Fruit fly (Drosophila melanogaster) Kc167 (cell line): ENCODE data around the gene CG11380.

Source experiments
- Myc ChIP-seq: fragments of >200 bp; optimal IDR thresholded peaks from 2 replicates; lab custom pipeline; 2017; ENCODE audit warnings: missing external identifiers
- Sin3A ChIP-seq: fragments of >200 bp; optimal IDR thresholded peaks from 2 replicates; lab custom pipeline; 2018; ENCODE audit warnings: missing external identifiers
- h ChIP-seq: fragments of >200 bp; optimal IDR thresholded peaks from 3 replicates; lab custom pipeline; 2018; ENCODE audit warnings: missing external identifiers
- insv ChIP-seq: fragments of >200 bp; optimal IDR thresholded peaks from 3 replicates; lab custom pipeline; 2018; ENCODE audit warnings: missing external identifiers
- psq ChIP-seq: fragments of >200 bp; optimal IDR thresholded peaks from 2 replicates; lab custom pipeline; 2017; ENCODE audit warnings: missing external identifiers
- ttk ChIP-seq: sonication (Bioruptor generic); optimal IDR thresholded peaks from 2 replicates; lab custom pipeline; 2017; ENCODE audit warnings: missing external identifiers

The CG11380 gene

DNA sequence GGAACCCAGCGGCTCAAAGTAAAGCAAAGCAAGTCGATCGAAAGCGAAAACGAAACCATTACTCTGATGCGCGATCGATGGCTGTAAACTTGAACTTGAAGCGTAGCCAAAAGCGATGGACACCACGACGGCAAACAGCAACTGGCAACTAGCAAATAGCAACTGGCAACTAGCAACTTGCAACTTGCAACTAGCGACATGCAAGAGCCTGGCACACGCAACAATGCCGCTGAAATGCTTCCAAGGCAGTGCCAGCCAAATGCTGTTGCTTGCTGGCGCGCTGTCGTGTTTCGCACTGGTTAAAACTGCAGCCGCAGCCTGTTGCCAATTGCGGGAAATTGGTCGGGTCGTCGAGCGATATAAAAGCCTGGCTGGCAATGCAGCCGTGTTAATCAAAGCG lies 9.8 kb upstream of the CG11380 start, which contains the start of gene CG14627:
TSS of gene CG14627 (plus strand) at position 301 of the 400 bp plus-strand sequence.
- TF ChIP-seq ttk (lab: Kevin White, UChicago), result no peak
- no peak for TF ChIP-seq h (lab: Kevin White, UChicago)
- no peak for TF ChIP-seq Myc (lab: Kevin White, UChicago)
- no peak for TF ChIP-seq insv (lab: Kevin White, UChicago)
- TF ChIP-seq psq (lab: Kevin White, UChicago), result no peak
- TF ChIP-seq Sin3A (lab: Kevin White, UChicago), result no peak

dm6 chrX:1183742-1184141 lies 7.4 kb upstream of the CG11380 start:
- TF ChIP-seq insv (lab: Kevin White, UChicago) (no peak), Myc (lab: Kevin White, UChicago) (no peak), Sin3A (lab: Kevin White, UChicago) (no peak), h (lab: Kevin White, UChicago) (no peak), ttk (lab: Kevin White, UChicago) (no peak)

DNA sequence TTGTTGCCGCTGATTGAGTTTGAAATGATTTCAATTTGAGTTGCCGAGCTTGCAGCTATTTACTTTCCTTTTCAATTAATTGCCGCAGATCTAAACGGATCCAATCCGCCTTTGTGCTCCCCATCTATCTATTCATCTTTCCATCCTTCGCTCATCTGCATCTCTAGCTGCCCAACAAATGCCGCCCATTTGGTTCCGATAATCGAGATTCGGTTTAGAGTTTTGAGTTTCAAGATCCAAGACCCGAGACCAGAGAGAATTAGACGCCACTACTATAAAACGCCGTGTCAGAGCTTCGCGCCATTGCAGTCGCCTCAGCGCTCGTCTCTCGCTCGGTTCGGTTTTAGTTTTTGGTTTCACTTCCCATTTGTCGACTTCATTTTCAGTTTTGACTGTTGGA lies 6.6 kb upstream of the CG11380 start, which contains the start of gene CG14626:
TSS of gene CG14626 (plus strand) at position 301 of the 400 bp plus-strand sequence.
- TF ChIP-seq h (lab: Kevin White, UChicago) (no peak), psq (lab: Kevin White, UChicago) (no peak), insv (lab: Kevin White, UChicago) (no peak), Myc (lab: Kevin White, UChicago) (no peak), Sin3A (lab: Kevin White, UChicago) (no peak), ttk (lab: Kevin White, UChicago) (no peak)

DNA sequence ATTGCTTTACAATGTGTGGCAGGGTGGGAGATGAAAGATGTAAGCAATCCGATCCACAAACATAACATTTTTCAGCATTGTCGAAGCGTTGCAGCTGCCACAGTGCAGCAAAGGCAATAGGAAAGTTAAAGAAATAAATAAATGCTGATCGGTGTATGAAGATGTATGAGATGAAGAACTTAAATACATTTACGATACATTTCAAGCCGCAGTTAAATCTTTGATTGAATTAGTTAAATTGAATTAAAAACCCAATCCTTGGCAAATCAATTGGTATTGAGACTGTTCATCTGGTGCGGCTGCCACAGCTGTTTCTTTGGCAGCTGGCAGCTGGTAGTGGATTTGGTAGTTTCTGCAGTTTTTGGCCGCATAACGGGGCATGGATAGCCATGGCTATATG lies 6.8 kb downstream of the CG11380 start:
- no peak for TF ChIP-seq ttk (lab: Kevin White, UChicago)
- no peak for TF ChIP-seq h (lab: Kevin White, UChicago)
- no peak for TF ChIP-seq psq (lab: Kevin White, UChicago)
- TF ChIP-seq Myc (lab: Kevin White, UChicago), result no peak
- TF ChIP-seq Sin3A (lab: Kevin White, UChicago), result no peak
- no peak for TF ChIP-seq insv (lab: Kevin White, UChicago)

- TF ChIP-seq h (lab: Kevin White, UChicago) (no peak), Sin3A (lab: Kevin White, UChicago) (no peak), ttk (lab: Kevin White, UChicago) (no peak), psq (lab: Kevin White, UChicago) (no peak), Myc (lab: Kevin White, UChicago) (no peak), insv (lab: Kevin White, UChicago) (no peak)
These were observed 8.1 kb downstream of the CG11380 start, which contains the start of gene CG14625 for dm6 chrX:1199246-1199645. TSS of gene CG14625 (plus strand) at chrX:1199546.

- TF ChIP-seq Sin3A (lab: Kevin White, UChicago) (no peak), insv (lab: Kevin White, UChicago) (no peak), h (lab: Kevin White, UChicago) (no peak), psq (lab: Kevin White, UChicago) (no peak), ttk (lab: Kevin White, UChicago) (no peak), Myc (lab: Kevin White, UChicago) (no peak)
These were observed 12.4 kb downstream of the CG11380 start, which contains the start of gene CG11381 for dm6 chrX:1203477-1203876. TSS of gene CG11381 (plus strand) at chrX:1203777.

DNA sequence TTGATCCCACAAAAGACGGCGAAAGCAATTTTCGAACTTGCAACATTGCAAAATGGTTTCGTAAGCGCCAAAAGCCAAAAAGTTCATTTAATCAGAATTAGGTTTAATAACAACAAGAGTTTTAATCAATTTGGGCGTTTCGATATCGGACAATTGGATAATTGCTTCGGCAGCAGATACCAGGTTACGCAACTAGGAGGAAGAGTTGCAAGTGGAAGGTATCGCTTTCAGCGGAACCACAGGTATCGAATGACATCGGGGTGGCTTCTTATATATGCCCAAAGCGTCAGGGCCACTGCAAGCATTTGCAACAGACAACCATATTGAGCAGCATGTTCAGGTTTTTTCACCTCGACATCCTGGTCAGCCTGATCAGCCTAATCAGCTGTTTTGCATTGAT lies 15.3 kb downstream of the CG11380 start, which contains the start of gene CG14624:
TSS of gene CG14624 (plus strand) at position 301 of the 400 bp plus-strand sequence.
- TF ChIP-seq psq (lab: Kevin White, UChicago), result no peak
- TF ChIP-seq h (lab: Kevin White, UChicago), result no peak
- TF ChIP-seq Sin3A (lab: Kevin White, UChicago), result no peak
- TF ChIP-seq Myc (lab: Kevin White, UChicago), result no peak
- TF ChIP-seq ttk (lab: Kevin White, UChicago), result no peak
- TF ChIP-seq insv (lab: Kevin White, UChicago), result no peak

dm6 chrX:1209251-1210020 lies 18.3 kb downstream of the CG11380 start, which contains the start of gene CG11382:
TSS of gene CG11382 (plus strand) at chrX:1209970.
- TF ChIP-seq Myc (lab: Kevin White, UChicago), result no peak

DNA sequence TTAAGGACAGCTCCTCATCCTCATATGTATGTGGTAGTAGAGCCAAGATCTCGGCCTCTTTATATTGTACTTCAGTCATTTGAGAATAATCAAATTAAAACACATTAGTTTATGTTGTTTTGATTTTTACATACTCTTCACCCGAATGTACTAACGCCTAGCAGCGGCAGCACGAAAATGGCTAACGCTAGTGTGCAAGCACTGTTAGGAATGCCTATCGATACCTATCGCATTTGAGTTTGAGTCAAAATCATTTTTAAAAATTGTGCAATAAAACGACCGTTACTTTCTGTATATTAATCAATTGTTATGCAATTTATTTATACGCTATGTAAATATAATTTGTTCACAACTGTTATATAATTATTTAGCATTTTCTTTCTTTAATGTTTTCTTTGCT lies 23.9 kb downstream of the CG11380 start, which contains the start of gene CG11398:
TSS of gene CG11398 (minus strand) at position 157 of the 400 bp plus-strand sequence.
- TF ChIP-seq Myc (lab: Kevin White, UChicago) (no peak), insv (lab: Kevin White, UChicago) (no peak), h (lab: Kevin White, UChicago) (no peak), ttk (lab: Kevin White, UChicago) (no peak), psq (lab: Kevin White, UChicago) (no peak), Sin3A (lab: Kevin White, UChicago) (no peak)

DNA sequence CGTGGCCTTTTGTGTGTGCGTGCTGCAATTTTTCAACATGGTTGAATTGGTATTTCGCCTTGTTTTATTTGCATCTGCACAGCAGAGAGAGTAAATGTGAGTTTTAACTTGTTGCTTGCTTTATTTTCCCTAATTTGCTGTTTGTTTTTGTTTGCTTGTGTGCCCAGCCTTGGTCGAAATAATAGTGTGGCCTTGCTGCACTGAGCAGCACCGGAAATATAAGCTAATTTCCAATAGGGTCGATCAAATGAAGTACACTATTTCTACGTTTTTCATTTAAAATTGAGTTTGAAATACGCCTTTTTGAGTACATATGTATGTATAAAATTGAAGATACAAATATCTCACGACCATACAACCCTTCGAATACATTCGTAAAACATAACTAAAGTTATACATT lies 25.6 kb downstream of the CG11380 start:
- TF ChIP-seq ttk (lab: Kevin White, UChicago) (no peak), Myc (lab: Kevin White, UChicago) (no peak), h (lab: Kevin White, UChicago) (no peak), psq (lab: Kevin White, UChicago) (no peak), insv (lab: Kevin White, UChicago) (no peak), Sin3A (lab: Kevin White, UChicago) (no peak)

- no peak for TF ChIP-seq insv (lab: Kevin White, UChicago)
- TF ChIP-seq Myc (lab: Kevin White, UChicago), result no peak
- no peak for TF ChIP-seq h (lab: Kevin White, UChicago)
- TF ChIP-seq ttk (lab: Kevin White, UChicago), result no peak
- TF ChIP-seq Sin3A (lab: Kevin White, UChicago), result no peak
- no peak for TF ChIP-seq psq (lab: Kevin White, UChicago)
These were observed 34.8 kb downstream of the CG11380 start for dm6 chrX:1225859-1226258.
